Worm (Caenorhabditis elegans) whole organism, young adult: Measurements from ENCODE around the gene T22B7.3.

Experiments used
- B0261.1 ChIP-seq: sonication (generic microtip); optimal IDR thresholded peaks from 2 replicates; lab custom pipeline; 2016; ENCODE audit warnings: mild to moderate bottlenecking, missing genetic modification characterization, moderate library complexity, missing compliant biosample characterization
- F22D6.2 ChIP-seq: sonication (generic microtip); optimal IDR thresholded peaks from 2 replicates; lab custom pipeline; 2016; ENCODE audit warnings: mild to moderate bottlenecking, missing genetic modification characterization, missing compliant biosample characterization
- F33H1.4 ChIP-seq: fragments of 200-800 bp; sonication (Bioruptor generic); IDR thresholded peaks from 2 replicates; pipeline ENCODE4 v1.3.6; 2022; ENCODE audit warnings: missing genetic modification reagents, missing genetic modification characterization, missing compliant biosample characterization
- F52B5.7 ChIP-seq: sonication (generic microtip); optimal IDR thresholded peaks from 2 replicates; lab custom pipeline; 2016; ENCODE audit warnings: mild to moderate bottlenecking, missing genetic modification characterization, missing compliant biosample characterization
- F57A8.1 ChIP-seq: fragments of 200-800 bp; sonication (Bioruptor generic); optimal IDR thresholded peaks from 2 replicates; lab custom pipeline; 2018; ENCODE audit warnings: mild to moderate bottlenecking, missing genetic modification characterization, moderate library complexity, missing compliant biosample characterization
- K12H6.12 ChIP-seq: fragments of 200-800 bp; sonication (Bioruptor generic); optimal IDR thresholded peaks from 2 replicates; lab custom pipeline; 2018; ENCODE audit warnings: mild to moderate bottlenecking, missing genetic modification characterization, missing compliant biosample characterization
- Y53G8AR.9 ChIP-seq: fragments of 200-800 bp; sonication (Bioruptor generic); conservative IDR thresholded peaks from 2 replicates; pipeline ENCODE4 v1.3.6; 2022; ENCODE audit warnings: missing genetic modification reagents, missing genetic modification characterization, missing compliant biosample characterization
- Y67H2A.10 ChIP-seq: fragments of 200-800 bp; sonication (Bioruptor generic); conservative IDR thresholded peaks from 2 replicates; pipeline ENCODE4 v1.3.6; 2022; ENCODE audit warnings: missing genetic modification reagents, missing genetic modification characterization, missing compliant biosample characterization
- akir-1 ChIP-seq: fragments of 200-800 bp; sonication (Bioruptor generic); optimal IDR thresholded peaks from 2 replicates; lab custom pipeline; 2018; ENCODE audit warnings: mild to moderate bottlenecking, missing genetic modification characterization, moderate library complexity, missing compliant biosample characterization
- attf-3 ChIP-seq: fragments of 200-800 bp; sonication (Bioruptor generic); conservative IDR thresholded peaks from 2 replicates; pipeline ENCODE4 v1.3.6; 2022; ENCODE audit warnings: missing genetic modification reagents, missing genetic modification characterization, missing compliant biosample characterization
- ceh-79 ChIP-seq: sonication (generic microtip); optimal IDR thresholded peaks from 2 replicates; lab custom pipeline; 2017; ENCODE audit warnings: mild to moderate bottlenecking, missing genetic modification characterization, missing compliant biosample characterization
- ceh-91 ChIP-seq: fragments of 200-800 bp; sonication (Bioruptor generic); IDR thresholded peaks from 2 replicates; pipeline ENCODE4 v1.3.6; 2022; ENCODE audit warnings: missing genetic modification reagents, missing genetic modification characterization, missing compliant biosample characterization
- die-1 ChIP-seq: sonication (generic microtip); optimal IDR thresholded peaks from 2 replicates; lab custom pipeline; 2016; ENCODE audit warnings: missing genotype, mild to moderate bottlenecking, missing genetic modification characterization, missing compliant biosample characterization
- dpl-1 ChIP-seq: fragments of 150-350 bp; optimal IDR thresholded peaks from 2 replicates; lab custom pipeline; 2014; ENCODE audit warnings: missing biosample characterization, missing genetic modification reagents, missing genetic modification characterization
- efl-1 ChIP-seq: fragments of 150-350 bp; optimal IDR thresholded peaks from 2 replicates; lab custom pipeline; 2014; ENCODE audit warnings: missing biosample characterization, missing genetic modification reagents, missing genetic modification characterization
- egl-44 ChIP-seq: fragments of 200-800 bp; sonication (Bioruptor generic); IDR thresholded peaks from 2 replicates; pipeline ENCODE4 v1.3.6; 2022; ENCODE audit warnings: missing genetic modification reagents, missing genetic modification characterization, missing compliant biosample characterization
- fkh-3 ChIP-seq: sonication (generic microtip); optimal IDR thresholded peaks from 2 replicates; lab custom pipeline; 2016; ENCODE audit warnings: mild to moderate bottlenecking, missing genetic modification characterization, missing compliant biosample characterization
- hlh-12 ChIP-seq: sonication (generic microtip); optimal IDR thresholded peaks from 2 replicates; lab custom pipeline; 2016; ENCODE audit warnings: missing genetic modification characterization, missing compliant biosample characterization
- hlh-26 ChIP-seq: fragments of 200-800 bp; sonication (Bioruptor generic); conservative IDR thresholded peaks from 2 replicates; pipeline ENCODE4 v1.3.6; 2022; ENCODE audit warnings: missing genetic modification reagents, missing genetic modification characterization, missing compliant biosample characterization
- lin-40 ChIP-seq: sonication (generic microtip); optimal IDR thresholded peaks from 2 replicates; lab custom pipeline; 2016; ENCODE audit warnings: missing genetic modification characterization, mild to moderate bottlenecking, missing compliant biosample characterization, missing genotype, missing genetic modification reagents
- lsl-1 ChIP-seq: fragments of 200-800 bp; sonication (Bioruptor generic); optimal IDR thresholded peaks from 2 replicates; lab custom pipeline; 2018; ENCODE audit warnings: mild to moderate bottlenecking, missing genetic modification characterization, moderate library complexity, missing compliant biosample characterization
- madf-3 ChIP-seq: fragments of 200-800 bp; sonication (Bioruptor generic); IDR thresholded peaks from 2 replicates; pipeline ENCODE4 v1.3.6; 2022; ENCODE audit warnings: missing genetic modification reagents, missing genetic modification characterization, missing compliant biosample characterization
- madf-6 ChIP-seq: fragments of 200-800 bp; sonication (Bioruptor generic); IDR thresholded peaks from 2 replicates; pipeline ENCODE4 v1.3.6; 2022; ENCODE audit warnings: missing genetic modification reagents, missing genetic modification characterization, missing compliant biosample characterization
- mxl-1 ChIP-seq: sonication (generic microtip); optimal IDR thresholded peaks from 2 replicates; lab custom pipeline; 2016; ENCODE audit warnings: missing genetic modification characterization, missing compliant biosample characterization
- nfya-1 ChIP-seq: sonication (generic microtip); optimal IDR thresholded peaks from 2 replicates; lab custom pipeline; 2017; ENCODE audit warnings: antibody characterized with exemption, missing compliant biosample characterization, missing genetic modification characterization, borderline replicate concordance; ENCODE audit not compliant: insufficient read depth
- nfya-2 ChIP-seq: fragments of 200-800 bp; sonication (Bioruptor generic); IDR thresholded peaks from 2 replicates; pipeline ENCODE4 v1.3.6; 2022; ENCODE audit warnings: missing genetic modification reagents, missing genetic modification characterization, missing compliant biosample characterization
- nfyb-1 ChIP-seq: fragments of 200-800 bp; sonication (Bioruptor generic); IDR thresholded peaks from 2 replicates; pipeline ENCODE4 v1.3.6; 2022; ENCODE audit warnings: missing genetic modification reagents, missing genetic modification characterization, missing compliant biosample characterization
- nhr-179 ChIP-seq: sonication (generic microtip); optimal IDR thresholded peaks from 2 replicates; lab custom pipeline; 2016; ENCODE audit warnings: mild to moderate bottlenecking, missing genetic modification characterization, missing compliant biosample characterization
- nhr-90 ChIP-seq: sonication (generic microtip); optimal IDR thresholded peaks from 2 replicates; lab custom pipeline; 2016; ENCODE audit warnings: missing genotype, mild to moderate bottlenecking, missing genetic modification characterization, missing compliant biosample characterization
- pbrm-1 ChIP-seq: fragments of 200-800 bp; sonication (Bioruptor generic); IDR thresholded peaks from 2 replicates; pipeline ENCODE4 v1.3.6; 2022; ENCODE audit warnings: missing genetic modification reagents, missing genetic modification characterization, missing compliant biosample characterization
- repo-1 ChIP-seq: sonication (generic microtip); optimal IDR thresholded peaks from 2 replicates; lab custom pipeline; 2017; ENCODE audit warnings: mild to moderate bottlenecking, missing genetic modification characterization, missing compliant biosample characterization
- rpc-1 ChIP-seq, 2 experiments: fragments of 150-350 bp in 1 of 2; sonication (generic microtip) in 1 of 2; optimal IDR thresholded peaks; 2 replicates each; lab custom pipeline; 2014 to 2018; ENCODE audit warnings: missing biosample characterization in 1 of 2, missing genetic modification characterization in 1 of 2, missing genetic modification reagents in 1 of 2, missing genotype in 1 of 2
- sdz-38 ChIP-seq: sonication (generic microtip); optimal IDR thresholded peaks from 2 replicates; lab custom pipeline; 2016; ENCODE audit warnings: missing genotype, missing genetic modification characterization, missing compliant biosample characterization
- sea-2 ChIP-seq: fragments of 200-800 bp; sonication (Bioruptor generic); IDR thresholded peaks from 2 replicates; pipeline ENCODE4 v1.3.6; 2022; ENCODE audit warnings: missing genetic modification characterization, missing compliant biosample characterization
- sptf-2 ChIP-seq: fragments of 200-800 bp; sonication (Bioruptor generic); optimal IDR thresholded peaks from 2 replicates; lab custom pipeline; 2018; ENCODE audit warnings: mild to moderate bottlenecking, missing genetic modification characterization, missing compliant biosample characterization
- tbp1 ChIP-seq: fragments of 200-800 bp; sonication (Bioruptor generic); optimal IDR thresholded peaks from 2 replicates; lab custom pipeline; 2018; ENCODE audit warnings: mild to moderate bottlenecking, missing genetic modification characterization, missing compliant biosample characterization
- tbx-9 ChIP-seq: sonication (generic microtip); optimal IDR thresholded peaks from 2 replicates; lab custom pipeline; 2016; ENCODE audit warnings: borderline replicate concordance, missing genetic modification characterization, inconsistent platforms, missing compliant biosample characterization
- unc-62 ChIP-seq: fragments of 150-350 bp; optimal IDR thresholded peaks from 2 replicates; lab custom pipeline; 2014; ENCODE audit warnings: missing biosample characterization, missing genetic modification reagents, missing genetic modification characterization
- xnd-1 ChIP-seq: sonication (generic microtip); optimal IDR thresholded peaks from 2 replicates; lab custom pipeline; 2016; ENCODE audit warnings: missing genotype, missing genetic modification reagents, missing genetic modification characterization, missing compliant biosample characterization
- zim-3 ChIP-seq: sonication (generic microtip); optimal IDR thresholded peaks from 2 replicates; lab custom pipeline; 2017; ENCODE audit warnings: mild to moderate bottlenecking, missing genetic modification characterization, moderate library complexity, missing compliant biosample characterization
- ztf-22 ChIP-seq: fragments of 200-800 bp; sonication (Bioruptor generic); optimal IDR thresholded peaks from 2 replicates; lab custom pipeline; 2018; ENCODE audit warnings: mild to moderate bottlenecking, missing genetic modification characterization, moderate library complexity, missing compliant biosample characterization
- ztf-26 ChIP-seq: sonication (generic microtip); optimal IDR thresholded peaks from 2 replicates; lab custom pipeline; 2017; ENCODE audit warnings: missing genetic modification characterization, missing compliant biosample characterization

Gene T22B7.3

ce11 chrX:5631626-5632025, 15.5 kb upstream of the T22B7.3 start, which contains the start of gene T22B7.8:
T22B7.8 (plus strand) TSS chrX:5631926.
- TF ChIP-seq nhr-90 (tag; lab: Kevin White, UChicago) (no peak), F22D6.2 (tag; lab: Kevin White, UChicago) (no peak), die-1 (tag; lab: Kevin White, UChicago) (no peak), F52B5.7 (tag; lab: Kevin White, UChicago) (no peak), sdz-38 (tag; lab: Kevin White, UChicago) (no peak), sea-2 (GFP tag; lab: Robert Waterston, UW) (no peak), madf-6 (no peak), Y53G8AR.9 (GFP tag; lab: Robert Waterston, UW) (no peak), nfya-2 (GFP tag; lab: Robert Waterston, UW) (no peak), tbx-9 (tag; lab: Kevin White, UChicago) (no peak), ceh-91 (GFP tag; lab: Robert Waterston, UW) (no peak), hlh-12 (tag; lab: Kevin White, UChicago) (no peak), pbrm-1 (GFP tag; lab: Robert Waterston, UW) (no peak), akir-1 (GFP tag; lab: Kevin White, UChicago) (no peak), rpc-1 (optimal IDR thresholded peaks at IDR 0.05; lab: Kevin White, UChicago) (no peak), rpc-1 (tag; optimal IDR thresholded peaks at IDR 0.05; lab: Kevin White, UChicago) (no peak), K12H6.12 (no peak), Y67H2A.10 (no peak)

- no peak for TF ChIP-seq ztf-22 (GFP tag; lab: Kevin White, UChicago)
- TF ChIP-seq lin-40 (tag; lab: Kevin White, UChicago) = no peak
- TF ChIP-seq Y67H2A.10 = no peak
- no peak for TF ChIP-seq pbrm-1 (GFP tag; lab: Robert Waterston, UW)
- no peak for TF ChIP-seq nfyb-1 (GFP tag; lab: Robert Waterston, UW)
- TF ChIP-seq nfya-1 (tag; lab: Kevin White, UChicago) = no peak
- no peak for TF ChIP-seq B0261.1 (tag; lab: Kevin White, UChicago)
- TF ChIP-seq efl-1 (GFP tag; lab: Kevin White, UChicago) = no peak
- no peak for TF ChIP-seq egl-44 (GFP tag; lab: Robert Waterston, UW)
- TF ChIP-seq mxl-1 (tag; lab: Kevin White, UChicago) = no peak
- TF ChIP-seq dpl-1 (GFP tag; lab: Kevin White, UChicago) = no peak
- TF ChIP-seq sptf-2 (GFP tag; lab: Kevin White, UChicago) = no peak
- TF ChIP-seq ztf-26 (tag; lab: Kevin White, UChicago) = no peak
Measured at ce11 chrX:5639562-5639961, 7.6 kb upstream of the T22B7.3 start.

ce11 chrX:5641315-5641714, 5.9 kb upstream of the T22B7.3 start, which contains the start of gene T22B7.4:
T22B7.4 (minus strand) TSS chrX:5641415.
- TF ChIP-seq repo-1 (tag; lab: Kevin White, UChicago) (no peak), madf-3 (GFP tag; lab: Robert Waterston, UW) (no peak)
- TF ChIP-seq, all 124 proteins: peak for 0

ce11 chrX:5644112-5644511, 3.1 kb upstream of the T22B7.3 start:
- TF ChIP-seq fkh-3 (no peak), hlh-26 (GFP tag; lab: Robert Waterston, UW) (no peak), nfyb-1 (GFP tag; lab: Robert Waterston, UW) (no peak), mxl-1 (tag; lab: Kevin White, UChicago) (no peak), tbp1 (no peak), F33H1.4 (GFP tag; lab: Robert Waterston, UW) (no peak), ceh-91 (GFP tag; lab: Robert Waterston, UW) (no peak), zim-3 (tag; lab: Kevin White, UChicago) (no peak), F57A8.1 (GFP tag; lab: Kevin White, UChicago) (no peak), unc-62 (GFP tag; lab: Kevin White, UChicago) (no peak), attf-3 (GFP tag; lab: Robert Waterston, UW) (no peak), akir-1 (GFP tag; lab: Kevin White, UChicago) (no peak), lsl-1 (GFP tag; lab: Kevin White, UChicago) (no peak), xnd-1 (tag; lab: Kevin White, UChicago) (no peak), F22D6.2 (tag; lab: Kevin White, UChicago) (no peak), nhr-179 (tag; lab: Kevin White, UChicago) (no peak), ceh-79 (no peak)
- TF ChIP-seq, all 124 proteins: peak for 0
